Fruit fly (Drosophila melanogaster) whole organism, embryonic: Measurements from ENCODE around the gene CG43355.

Experiments
- Aef1 ChIP-seq: fragments of 200-800 bp; sonication (Bioruptor generic); IDR thresholded peaks from 3 replicates; pipeline ENCODE4 v1.3.6; 2022; ENCODE audit warnings: missing biosample characterization, missing genetic modification characterization
- BtbVII ChIP-seq: fragments of 200-800 bp; sonication (Bioruptor generic); optimal IDR thresholded peaks from 3 replicates; lab custom pipeline; 2017; ENCODE audit warnings: missing biosample characterization, mild to moderate bottlenecking, missing genetic modification characterization
- CG10267 ChIP-seq: fragments of 200-800 bp; sonication (Bioruptor generic); optimal IDR thresholded peaks from 2 replicates; lab custom pipeline; 2018; ENCODE audit warnings: missing biosample characterization, mild to moderate bottlenecking, missing genetic modification characterization, moderate library complexity
- CG11560 ChIP-seq: fragments of 200-800 bp; sonication (Bioruptor generic); IDR thresholded peaks from 3 replicates; pipeline ENCODE4 v1.3.6; 2022; ENCODE audit warnings: missing biosample characterization, missing genetic modification characterization
- CG1233 ChIP-seq: fragments of 200-800 bp; sonication (Bioruptor generic); optimal IDR thresholded peaks from 4 replicates; lab custom pipeline; 2018; ENCODE audit warnings: missing biosample characterization, mild to moderate bottlenecking, missing genetic modification characterization
- CG13123 ChIP-seq: fragments of 200-800 bp; sonication (Bioruptor generic); optimal IDR thresholded peaks from 2 replicates; lab custom pipeline; 2016; ENCODE audit warnings: missing biosample characterization, missing genetic modification characterization
- CG14710 ChIP-seq: fragments of 200-800 bp; sonication (Bioruptor generic); optimal IDR thresholded peaks from 3 replicates; lab custom pipeline; 2019; ENCODE audit warnings: missing biosample characterization, mild to moderate bottlenecking, missing genetic modification characterization, moderate library complexity
- CG1603 ChIP-seq: fragments of 200-800 bp; sonication (Bioruptor generic); optimal IDR thresholded peaks from 2 replicates; lab custom pipeline; 2019; ENCODE audit warnings: missing biosample characterization, mild to moderate bottlenecking, missing genetic modification characterization, moderate library complexity
- CG17328 ChIP-seq: fragments of 200-800 bp; sonication (Bioruptor generic); IDR thresholded peaks from 2 replicates; pipeline ENCODE4 v1.3.6; 2022; ENCODE audit warnings: missing biosample characterization, missing genetic modification characterization
- CG17361 ChIP-seq: fragments of 200-800 bp; sonication (Bioruptor generic); IDR thresholded peaks from 3 replicates; pipeline ENCODE4 v1.3.6; 2022; ENCODE audit warnings: missing biosample characterization, missing genetic modification characterization
- CG17802 ChIP-seq: fragments of 200-800 bp; sonication (Bioruptor generic); optimal IDR thresholded peaks from 2 replicates; lab custom pipeline; 2018; ENCODE audit warnings: missing biosample characterization, mild to moderate bottlenecking, missing genetic modification characterization, moderate library complexity
- CG1832 ChIP-seq: fragments of 200-800 bp; sonication (Bioruptor generic); optimal IDR thresholded peaks from 2 replicates; lab custom pipeline; 2017; ENCODE audit warnings: missing biosample characterization, mild to moderate bottlenecking, missing genetic modification characterization, inconsistent platforms
- CG2678 ChIP-seq: fragments of 200-800 bp; sonication (Bioruptor generic); optimal IDR thresholded peaks from 3 replicates; lab custom pipeline; 2019; ENCODE audit warnings: missing biosample characterization, mild to moderate bottlenecking, missing genetic modification characterization, moderate library complexity
- CG2712 ChIP-seq: fragments of 200-800 bp; optimal IDR thresholded peaks from 3 replicates; lab custom pipeline; 2019; ENCODE audit warnings: missing biosample characterization, mild to moderate bottlenecking, missing genetic modification characterization, moderate library complexity
- CG31441 ChIP-seq: fragments of 200-800 bp; sonication (Bioruptor generic); IDR thresholded peaks from 2 replicates; pipeline ENCODE4 v1.3.6; 2022; ENCODE audit warnings: missing biosample characterization, missing genetic modification characterization
- CG6272 ChIP-seq: fragments of 200-800 bp; sonication (Bioruptor generic); IDR thresholded peaks from 2 replicates; pipeline ENCODE4 v1.3.6; 2022; ENCODE audit warnings: missing biosample characterization, missing genetic modification characterization
- CG7839 ChIP-seq: fragments of 200-800 bp; sonication (Bioruptor generic); optimal IDR thresholded peaks from 3 replicates; lab custom pipeline; 2018; ENCODE audit warnings: missing biosample characterization, mild to moderate bottlenecking, missing genetic modification characterization, moderate library complexity
- CG8290 ChIP-seq, 3 experiments: fragments of 200-800 bp; sonication (Bioruptor generic); optimal IDR thresholded peaks; 2 replicates each; lab custom pipeline; 2016 to 2019; ENCODE audit warnings: missing biosample characterization in 3 of 3, missing genetic modification characterization in 3 of 3, mild to moderate bottlenecking in 2 of 3, moderate library complexity in 1 of 3
- CG8359 ChIP-seq: fragments of 200-800 bp; sonication (Bioruptor generic); optimal IDR thresholded peaks from 2 replicates; lab custom pipeline; 2017; ENCODE audit warnings: missing biosample characterization, mild to moderate bottlenecking, missing genetic modification characterization, borderline replicate concordance
- CG8924 ChIP-seq: fragments of 200-800 bp; optimal IDR thresholded peaks from 3 replicates; lab custom pipeline; 2019; ENCODE audit warnings: missing biosample characterization, mild to moderate bottlenecking, missing genetic modification characterization, moderate library complexity
- CG9817 ChIP-seq: fragments of 200-800 bp; sonication (Bioruptor generic); optimal IDR thresholded peaks from 2 replicates; lab custom pipeline; 2018; ENCODE audit warnings: missing biosample characterization, mild to moderate bottlenecking, missing genetic modification characterization, moderate library complexity
- Dip2 ChIP-seq: fragments of 200-800 bp; sonication (Bioruptor generic); IDR thresholded peaks from 2 replicates; pipeline ENCODE4 v1.3.6; 2022; ENCODE audit warnings: missing biosample characterization, missing genetic modification characterization
- Dref ChIP-seq: fragments of 200-800 bp; sonication (Bioruptor generic); IDR thresholded peaks from 2 replicates; pipeline ENCODE4 v1.3.6; 2022; ENCODE audit warnings: missing biosample characterization, missing genetic modification characterization
- E2f2 ChIP-seq: fragments of 200-800 bp; sonication (Bioruptor generic); IDR thresholded peaks from 2 replicates; pipeline ENCODE4 v1.3.6; 2022; ENCODE audit warnings: missing biosample characterization, missing genetic modification characterization
- Kr ChIP-seq: fragments of 200-800 bp; sonication (Bioruptor generic); optimal IDR thresholded peaks from 2 replicates; lab custom pipeline; 2017; ENCODE audit warnings: missing biosample characterization, mild to moderate bottlenecking, missing genetic modification characterization
- MTF-1 ChIP-seq: fragments of 200-800 bp; sonication (Bioruptor generic); optimal IDR thresholded peaks from 2 replicates; lab custom pipeline; 2018; ENCODE audit warnings: missing biosample characterization, mild to moderate bottlenecking, missing genetic modification characterization, borderline replicate concordance
- NfI ChIP-seq: fragments of 200-800 bp; sonication (Bioruptor generic); optimal IDR thresholded peaks from 3 replicates; lab custom pipeline; 2018; ENCODE audit warnings: missing biosample characterization, mild to moderate bottlenecking, missing genetic modification characterization, moderate library complexity
- Oli ChIP-seq: fragments of 200-800 bp; sonication (Bioruptor generic); optimal IDR thresholded peaks from 2 replicates; lab custom pipeline; 2018; ENCODE audit warnings: missing biosample characterization, mild to moderate bottlenecking, missing genetic modification characterization, moderate library complexity
- Opbp ChIP-seq: fragments of 200-800 bp; sonication (Bioruptor generic); IDR thresholded peaks from 3 replicates; pipeline ENCODE4 v1.3.6; 2022; ENCODE audit warnings: missing biosample characterization, missing genetic modification characterization; ENCODE audit not compliant: partially characterized antibody
- Sry-β ChIP-seq: fragments of 200-800 bp; sonication (Bioruptor generic); optimal IDR thresholded peaks from 2 replicates; lab custom pipeline; 2018; ENCODE audit warnings: missing biosample characterization, mild to moderate bottlenecking, missing genetic modification characterization, moderate library complexity
- Stat92E ChIP-seq, 3 experiments: fragments of >200 bp in 2 of 3; fragments of 200-800 bp in 1 of 3; sonication (Bioruptor generic) in 1 of 3; optimal IDR thresholded peaks; 2 replicates each; lab custom pipeline; 2017 to 2019; ENCODE audit warnings: missing biosample characterization in 3 of 3, missing genetic modification characterization in 3 of 3, mild to moderate bottlenecking in 1 of 3, moderate library complexity in 1 of 3
- Trl ChIP-seq, 3 experiments: fragments of >200 bp in 2 of 3; fragments of 200-800 bp in 1 of 3; sonication (Bioruptor generic) in 1 of 3; optimal IDR thresholded peaks; 2 replicates in 1 of 3; 3 replicates in 2 of 3; lab custom pipeline; 2016 to 2017; ENCODE audit warnings: missing biosample characterization in 1 of 3, missing genetic modification characterization in 1 of 3
- YL-1 ChIP-seq: fragments of 200-800 bp; sonication (Bioruptor generic); optimal IDR thresholded peaks from 3 replicates; lab custom pipeline; 2017; ENCODE audit warnings: missing biosample characterization, mild to moderate bottlenecking, missing genetic modification characterization
- aop ChIP-seq: fragments of 200-800 bp; sonication (Bioruptor generic); IDR thresholded peaks from 2 replicates; pipeline ENCODE4 v1.3.6; 2022; ENCODE audit warnings: missing biosample characterization, missing genetic modification characterization
- bigmax ChIP-seq: fragments of 200-800 bp; sonication (Bioruptor generic); optimal IDR thresholded peaks from 2 replicates; lab custom pipeline; 2018; ENCODE audit warnings: missing biosample characterization, mild to moderate bottlenecking, missing genetic modification characterization
- bowl ChIP-seq: fragments of 200-800 bp; sonication (Bioruptor generic); IDR thresholded peaks from 2 replicates; pipeline ENCODE4 v1.3.6; 2022; ENCODE audit warnings: missing biosample characterization, missing genetic modification characterization
- chif ChIP-seq, 2 experiments: fragments of 200-800 bp; sonication (Bioruptor generic); optimal IDR thresholded peaks; 3 replicates each; lab custom pipeline; 2016; ENCODE audit warnings: missing biosample characterization in 2 of 2, missing genetic modification characterization in 2 of 2
- danr ChIP-seq: fragments of 200-800 bp; sonication (Bioruptor generic); IDR thresholded peaks from 2 replicates; pipeline ENCODE4 v1.3.6; 2022; ENCODE audit warnings: missing biosample characterization, missing genetic modification characterization
- dati ChIP-seq: fragments of 200-800 bp; sonication (Bioruptor generic); IDR thresholded peaks from 2 replicates; pipeline ENCODE4 v1.3.6; 2022; ENCODE audit warnings: missing biosample characterization, missing genetic modification characterization
- fd64A ChIP-seq: fragments of 200-800 bp; sonication (Bioruptor generic); optimal IDR thresholded peaks from 3 replicates; lab custom pipeline; 2018; ENCODE audit warnings: missing biosample characterization, mild to moderate bottlenecking, missing genetic modification characterization
- gem ChIP-seq: fragments of 200-800 bp; sonication (Bioruptor generic); optimal IDR thresholded peaks from 2 replicates; lab custom pipeline; 2019; ENCODE audit warnings: missing biosample characterization, mild to moderate bottlenecking, missing genetic modification characterization, moderate library complexity
- insv ChIP-seq, 2 experiments: fragments of 200-800 bp; sonication (Bioruptor generic); optimal IDR thresholded peaks; 3 replicates each; lab custom pipeline; 2016 to 2018; ENCODE audit warnings: missing biosample characterization in 2 of 2, missing genetic modification characterization in 2 of 2
- jing ChIP-seq: fragments of 200-800 bp; sonication (Bioruptor generic); optimal IDR thresholded peaks from 2 replicates; lab custom pipeline; 2018; ENCODE audit warnings: missing biosample characterization, mild to moderate bottlenecking, missing genetic modification characterization
- klu ChIP-seq: fragments of 200-800 bp; sonication (Bioruptor generic); IDR thresholded peaks from 2 replicates; pipeline ENCODE4 v1.3.6; 2022; ENCODE audit warnings: missing biosample characterization, missing genetic modification characterization
- kni ChIP-seq: fragments of 200-800 bp; sonication (Bioruptor generic); optimal IDR thresholded peaks from 3 replicates; lab custom pipeline; 2017; ENCODE audit warnings: mild to moderate bottlenecking, missing biosample characterization, missing genetic modification reagents, missing genetic modification characterization
- maf-S ChIP-seq: fragments of 200-800 bp; sonication (Bioruptor generic); optimal IDR thresholded peaks from 2 replicates; lab custom pipeline; 2016; ENCODE audit warnings: missing biosample characterization, missing genetic modification characterization
- odd ChIP-seq: fragments of 200-800 bp; sonication (Bioruptor generic); optimal IDR thresholded peaks from 2 replicates; lab custom pipeline; 2017; ENCODE audit warnings: missing biosample characterization, mild to moderate bottlenecking, missing genetic modification characterization
- org-1 ChIP-seq: fragments of 200-800 bp; sonication (Bioruptor generic); optimal IDR thresholded peaks from 2 replicates; lab custom pipeline; 2017; ENCODE audit warnings: missing biosample characterization, missing genetic modification characterization
- sim ChIP-seq: fragments of 200-800 bp; sonication (Bioruptor generic); IDR thresholded peaks from 2 replicates; pipeline ENCODE4 v1.3.6; 2022; ENCODE audit warnings: missing biosample characterization, missing genetic modification characterization

CG43355 gene

dm6 chr2L:11471979-11472514, 12.5 kb upstream of the CG43355 start:
- peak in 1 of 3 experiments; percentile 81 for TF ChIP-seq Stat92E (GFP tag; optimal IDR thresholded peaks at IDR 0.05; lab: Kevin White, UChicago)
- TF ChIP-seq klu, result no peak
- no peak for TF ChIP-seq E2f2
- no peak for TF ChIP-seq Aef1 (GFP tag; lab: Robert Waterston, UW)
- peak; percentile 67 for TF ChIP-seq kni
- 0 out of 2 replicates have a peak, but pooled peaks have one; percentile 25 for TF ChIP-seq CG31441 (GFP tag; lab: Robert Waterston, UW)
- no peak for TF ChIP-seq Dref (GFP tag; lab: Robert Waterston, UW)
- no peak for TF ChIP-seq CG11560
- TF ChIP-seq CG1233 (GFP tag; lab: Kevin White, UChicago), result peak; percentile 1
- TF ChIP-seq Trl (optimal IDR thresholded peaks at IDR 0.05; lab: Kevin White, UChicago), result no peak
- TF ChIP-seq Trl (GFP tag; optimal IDR thresholded peaks at IDR 0.05; lab: Kevin White, UChicago), result no peak
- peak; percentile 55 for TF ChIP-seq gem (tag; lab: Kevin White, UChicago)
- no peak for TF ChIP-seq Opbp (GFP tag; lab: Robert Waterston, UW)
- no peak for TF ChIP-seq bowl
- TF ChIP-seq NfI (GFP tag; lab: Kevin White, UChicago), result no peak
- no peak for TF ChIP-seq chif (GFP tag; optimal IDR thresholded peaks at IDR 0.05; lab: Kevin White, UChicago)
- peak; percentile 34; the same call in 1 of the 2 replicates for TF ChIP-seq CG17328 (GFP tag; lab: Robert Waterston, UW)
- TF ChIP-seq dati (GFP tag; lab: Robert Waterston, UW), result no peak
- no peak for TF ChIP-seq Dip2
- TF ChIP-seq odd, result no peak
- peak; percentile 33 for TF ChIP-seq CG1603 (tag; lab: Kevin White, UChicago)
- TF ChIP-seq YL-1 (GFP tag; lab: Kevin White, UChicago), result no peak
- no peak for TF ChIP-seq CG13123 (GFP tag; lab: Kevin White, UChicago)
- TF ChIP-seq MTF-1, result no peak
- TF ChIP-seq sim, result no peak
- peak; percentile 15 for TF ChIP-seq CG10267 (tag; lab: Kevin White, UChicago)
- peak; percentile 39 for TF ChIP-seq CG14710 (tag; lab: Kevin White, UChicago)
- TF ChIP-seq CG9817, result no peak
- TF ChIP-seq Oli (tag; lab: Kevin White, UChicago), result peak; percentile 11
- no peak for TF ChIP-seq org-1 (GFP tag; lab: Kevin White, UChicago)
- TF ChIP-seq CG7839 (tag; lab: Kevin White, UChicago), result peak; percentile 15
- no peak for TF ChIP-seq fd64A
- TF ChIP-seq Sry-β (GFP tag; lab: Kevin White, UChicago), result no peak
- TF ChIP-seq maf-S (GFP tag; lab: Kevin White, UChicago), result no peak
- no peak for TF ChIP-seq CG6272 (GFP tag; lab: Robert Waterston, UW)
- no peak for TF ChIP-seq CG1832 (GFP tag; lab: Kevin White, UChicago)
- no peak for TF ChIP-seq bigmax (GFP tag; lab: Kevin White, UChicago)
- TF ChIP-seq CG17802, result no peak
- peak; percentile 15 for TF ChIP-seq CG8924 (tag; lab: Kevin White, UChicago)
- TF ChIP-seq Kr (GFP tag; lab: Kevin White, UChicago), result no peak
- TF ChIP-seq CG17361 (GFP tag; lab: Robert Waterston, UW), result 0 out of 3 replicates have a peak, but pooled peaks have one; percentile 39
- no peak for TF ChIP-seq CG8290 (GFP tag; optimal IDR thresholded peaks at IDR 0.05; lab: Kevin White, UChicago)
- no peak for TF ChIP-seq CG8290 (tag; optimal IDR thresholded peaks at IDR 0.05; lab: Kevin White, UChicago)
- peak; percentile 57 for TF ChIP-seq CG2712 (tag; lab: Kevin White, UChicago)
- TF ChIP-seq aop, result no peak
- no peak for TF ChIP-seq jing (GFP tag; lab: Kevin White, UChicago)
- TF ChIP-seq CG2678 (tag; lab: Kevin White, UChicago), result peak; percentile 33
- no peak for TF ChIP-seq BtbVII (GFP tag; lab: Kevin White, UChicago)
- TF ChIP-seq insv (GFP tag; optimal IDR thresholded peaks at IDR 0.05; lab: Kevin White, UChicago), result no peak
- no peak for TF ChIP-seq danr (GFP tag; lab: Robert Waterston, UW)
- no peak for TF ChIP-seq CG8359
